Worm (Caenorhabditis elegans): ENCODE measurements around the gene scb-1.

The scb-1 gene

DNA sequence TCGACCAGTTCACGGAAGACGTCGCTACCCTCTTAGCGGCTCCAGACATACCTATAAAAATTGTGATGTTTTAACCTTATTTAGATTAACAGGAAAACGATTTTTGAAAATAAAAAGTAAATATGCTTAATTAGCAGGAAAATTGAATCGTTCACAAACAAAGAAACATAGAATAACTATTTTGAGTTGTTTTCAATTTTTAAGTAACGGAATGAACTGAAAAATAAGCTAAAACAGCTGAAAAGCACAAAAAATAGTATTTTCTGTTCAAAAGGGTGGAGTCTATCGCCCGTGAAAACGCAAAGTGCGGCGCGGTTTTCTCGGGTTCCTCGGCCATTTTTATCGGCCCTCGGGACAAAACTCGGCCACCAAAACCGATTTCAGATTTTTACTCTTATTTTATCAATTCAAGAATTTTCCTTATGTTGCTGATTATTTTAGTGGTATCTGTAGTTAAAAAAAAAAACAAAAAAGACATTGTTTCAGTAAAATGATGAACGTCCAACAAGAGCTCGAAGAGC is 4.4 kb upstream of the scb-1 start, which contains the start of the genes atp-5 and lmtr-3 (continued):
- TF ChIP-seq attf-3 (GFP tag; conservative IDR thresholded peaks at IDR 0.05) (peak; percentile 63; the same call in 1 of the 2 replicates), F23B12.7 (tag; optimal IDR thresholded peaks at IDR 0.05; ENCODE audit: insufficient read depth) (peak; percentile 34), fkh-3 (tag; optimal IDR thresholded peaks at IDR 0.05) (no peak), zfh-2 (GFP tag; conservative IDR thresholded peaks at IDR 0.05) (no peak), Y53G8AR.9 (GFP tag; conservative IDR thresholded peaks at IDR 0.05) (0 out of 2 replicates have a peak, but pooled peaks have one; percentile 37), ama-1 (optimal IDR thresholded peaks at IDR 0.05) (no peak), ama-1 (GFP tag; optimal IDR thresholded peaks at IDR 0.05) (no peak), zim-3 (tag; optimal IDR thresholded peaks at IDR 0.05) (peak; percentile 28), C06A6.2 (GFP tag; conservative IDR thresholded peaks at IDR 0.05) (0 out of 2 replicates have a peak, but pooled peaks have one; percentile 22), tlf-1 (GFP tag; optimal IDR thresholded peaks at IDR 0.05) (peak; percentile 30), gei-17 (GFP tag; optimal IDR thresholded peaks at IDR 0.05) (no peak), hlh-26 (GFP tag; conservative IDR thresholded peaks at IDR 0.05) (no peak), rpc-1 (optimal IDR thresholded peaks at IDR 0.05) (peak; percentile 16), rpc-1 (tag; optimal IDR thresholded peaks at IDR 0.05) (no peak), F39B2.1 (GFP tag; IDR thresholded peaks at IDR 0.05) (no peak), F22D6.2 (tag; optimal IDR thresholded peaks at IDR 0.05) (no peak), ztf-6 (GFP tag; IDR thresholded peaks at IDR 0.05) (no peak; the same call in 1 of the 2 replicates), F37B4.10 (GFP tag; IDR thresholded peaks at IDR 0.05) (no peak), attf-6 (GFP tag; IDR thresholded peaks at IDR 0.05) (no peak), T07F8.4 (tag; optimal IDR thresholded peaks at IDR 0.05) (no peak), cebp-2 (GFP tag; IDR thresholded peaks at IDR 0.05) (no peak), madf-6 (GFP tag; IDR thresholded peaks at IDR 0.05) (peak; percentile 58; the same call in 1 of the 2 replicates), F55B11.4 (tag; optimal IDR thresholded peaks at IDR 0.05; ENCODE audit: borderline replicate concordance, insufficient read depth) (no peak), lsy-27 (tag; optimal IDR thresholded peaks at IDR 0.05; ENCODE audit: borderline replicate concordance, insufficient read depth) (no peak), rec-8 (tag; optimal IDR thresholded peaks at IDR 0.05) (peak; percentile 64 to 74), bed-2 (GFP tag; IDR thresholded peaks at IDR 0.05) (peak; percentile 94), Y56A3A.18 (GFP tag; IDR thresholded peaks at IDR 0.05) (no peak), tbx-9 (tag; optimal IDR thresholded peaks at IDR 0.05; ENCODE audit: borderline replicate concordance) (no peak), C17E4.6 (GFP tag; IDR thresholded peaks at IDR 0.05) (no peak), ztf-25 (GFP tag; IDR thresholded peaks at IDR 0.05) (peak; percentile 90), lin-54 (GFP tag; optimal IDR thresholded peaks at IDR 0.05) (peak; percentile 67), ceh-100 (GFP tag; IDR thresholded peaks at IDR 0.05) (peak; percentile 75), ztf-18 (tag; optimal IDR thresholded peaks at IDR 0.05) (peak; percentile 48), rcor-1 (GFP tag; IDR thresholded peaks at IDR 0.05) (peak; percentile 56), ztf-3 (GFP tag; optimal IDR thresholded peaks at IDR 0.05) (no peak), mcd-1 (GFP tag; IDR thresholded peaks at IDR 0.05) (peak; percentile 64), hmg-1.2 (GFP tag; IDR thresholded peaks at IDR 0.05) (no peak; the same call in 1 of the 2 replicates), B0035.1 (tag; optimal IDR thresholded peaks at IDR 0.05) (no peak), egl-18 (GFP tag; IDR thresholded peaks at IDR 0.05) (no peak), F10E7.11 (tag; optimal IDR thresholded peaks at IDR 0.05) (no peak), tbp1 (GFP tag; optimal IDR thresholded peaks at IDR 0.05) (peak; percentile 47), cebp-1 (GFP tag; IDR thresholded peaks at IDR 0.05) (peak; percentile 64), cebp-1 (tag; optimal IDR thresholded peaks at IDR 0.05) (peak; percentile 63), nfya-1 (tag; optimal IDR thresholded peaks at IDR 0.05; ENCODE audit: borderline replicate concordance, insufficient read depth) (no peak), ztf-26 (tag; optimal IDR thresholded peaks at IDR 0.05) (no peak), unc-62 (GFP tag; optimal IDR thresholded peaks at IDR 0.05) (no peak), egl-44 (GFP tag; IDR thresholded peaks at IDR 0.05) (no peak), D2030.7 (GFP tag; IDR thresholded peaks at IDR 0.05) (peak; percentile 85), madf-3 (GFP tag; IDR thresholded peaks at IDR 0.05) (0 out of 2 replicates have a peak, but pooled peaks have one; percentile 58)

All from whole organism, young adult.